Fruit fly (Drosophila melanogaster): Measurements from ENCODE around the gene hiro.

hiro gene

DNA sequence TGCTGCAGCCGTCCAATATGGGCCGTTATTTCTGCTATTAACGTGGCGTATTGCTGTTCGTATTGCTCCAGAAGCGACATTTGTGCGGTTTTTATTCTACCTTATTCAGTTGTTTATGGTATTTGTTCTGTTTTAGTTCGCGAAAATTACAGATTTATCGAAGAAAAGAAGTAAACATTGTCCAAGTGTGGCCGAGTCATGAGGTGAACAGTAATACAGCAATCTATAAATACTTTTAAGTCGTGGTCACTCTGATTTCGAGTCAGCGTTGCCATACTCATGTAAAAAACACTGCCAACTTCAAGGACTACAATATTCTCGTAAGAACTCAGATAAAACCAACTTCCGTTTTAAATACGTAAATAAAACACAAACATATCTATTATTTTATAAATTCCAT lies 4.9 kb upstream of the hiro start, which contains the start of gene Vti1a:
Gene Vti1a, minus strand, starts transcription at position 221 of the 400 bp plus-strand sequence.
- TF ChIP-seq CG6808 (GFP tag; optimal IDR thresholded peaks at IDR 0.05) (no peak), vri (GFP tag; optimal IDR thresholded peaks at IDR 0.05) (no peak), fkh (GFP tag; optimal IDR thresholded peaks at IDR 0.05) (peak; percentile 74), Met (GFP tag; optimal IDR thresholded peaks at IDR 0.05) (no peak), CG8119 (GFP tag; IDR thresholded peaks at IDR 0.05) (no peak), CG10669 (GFP tag; optimal IDR thresholded peaks at IDR 0.05) (no peak), Sox14 (GFP tag; optimal IDR thresholded peaks at IDR 0.05) (peak; percentile 45)

DNA sequence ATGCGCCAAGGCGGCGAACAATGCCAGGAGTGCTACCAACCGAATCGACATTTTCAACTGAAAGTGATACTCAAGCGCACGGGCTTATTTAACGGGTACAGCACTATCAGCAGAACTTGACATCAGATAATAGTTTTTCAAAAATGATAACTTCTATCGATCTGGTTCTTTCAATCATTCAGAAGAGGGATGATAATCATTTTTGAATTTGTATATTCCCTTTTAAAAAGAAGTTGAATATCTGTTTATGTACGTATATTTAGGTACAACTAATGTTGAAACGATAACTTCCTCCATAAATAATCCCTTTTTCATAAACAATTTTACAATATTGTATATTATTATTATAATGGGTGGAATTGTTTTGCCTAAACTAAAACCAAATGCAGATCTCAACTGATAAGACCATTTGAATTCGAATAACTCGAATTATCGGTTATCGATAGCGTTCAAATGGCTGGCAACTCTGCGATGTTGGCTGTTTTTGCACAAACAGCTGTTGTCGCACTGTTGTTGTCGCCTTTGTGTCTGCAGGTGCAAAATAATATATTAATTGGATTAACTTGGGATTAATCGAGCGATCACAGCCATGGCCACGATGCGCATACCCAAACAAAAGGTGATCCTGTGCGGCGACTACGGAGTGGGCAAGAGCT lies 2.4 kb upstream of the hiro start, which contains the start of the genes CG32483 and RabX6:
Gene CG32483, minus strand, starts transcription at position 51 of the 656 bp plus-strand sequence.
Gene RabX6, plus strand, starts transcription at position 487 of the 656 bp plus-strand sequence.
- TF ChIP-seq salr (GFP tag; optimal IDR thresholded peaks at IDR 0.05) (no peak), CG1621 (tag; optimal IDR thresholded peaks at IDR 0.05) (no peak), svp (GFP tag) (peak; percentile 24), cyc (GFP tag; optimal IDR thresholded peaks at IDR 0.05) (no peak), Sox14 (GFP tag; optimal IDR thresholded peaks at IDR 0.05) (peak; percentile 45)

DNA sequence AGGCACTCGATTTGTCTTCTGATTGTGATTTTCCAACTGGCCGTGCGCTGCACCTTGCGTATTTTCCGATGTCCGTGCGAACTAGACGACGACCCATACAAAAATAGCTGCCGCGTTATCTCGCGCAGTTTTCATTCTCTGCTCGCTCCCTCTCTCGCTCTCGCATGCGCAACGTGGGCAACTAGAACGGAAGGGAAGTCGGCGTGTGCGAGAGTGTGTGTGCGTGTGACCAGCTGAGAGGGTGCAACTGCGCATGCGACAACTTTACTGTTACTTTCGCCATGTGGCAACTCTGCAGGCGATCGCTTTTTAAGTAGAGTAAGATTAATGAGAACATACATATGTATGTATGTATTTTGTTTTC lies 2.3 kb downstream of the hiro start, which contains the start of gene ebd1:
Gene ebd1, minus strand, starts transcription at position 109 of the 364 bp plus-strand sequence.
- TF ChIP-seq CG3919 (GFP tag; optimal IDR thresholded peaks at IDR 0.05) (peak; percentile 16), Lpt (GFP tag; optimal IDR thresholded peaks at IDR 0.05) (no peak), CG16779 (tag; optimal IDR thresholded peaks at IDR 0.05) (peak; percentile 3), svp (GFP tag) (peak; percentile 84), Eip78C (GFP tag) (peak; percentile 36), fd85E (GFP tag; optimal IDR thresholded peaks at IDR 0.05) (no peak), CG1621 (tag; optimal IDR thresholded peaks at IDR 0.05) (peak; percentile 16), CG31627 (GFP tag; optimal IDR thresholded peaks at IDR 0.05) (no peak), salr (GFP tag; optimal IDR thresholded peaks at IDR 0.05) (no peak)

DNA sequence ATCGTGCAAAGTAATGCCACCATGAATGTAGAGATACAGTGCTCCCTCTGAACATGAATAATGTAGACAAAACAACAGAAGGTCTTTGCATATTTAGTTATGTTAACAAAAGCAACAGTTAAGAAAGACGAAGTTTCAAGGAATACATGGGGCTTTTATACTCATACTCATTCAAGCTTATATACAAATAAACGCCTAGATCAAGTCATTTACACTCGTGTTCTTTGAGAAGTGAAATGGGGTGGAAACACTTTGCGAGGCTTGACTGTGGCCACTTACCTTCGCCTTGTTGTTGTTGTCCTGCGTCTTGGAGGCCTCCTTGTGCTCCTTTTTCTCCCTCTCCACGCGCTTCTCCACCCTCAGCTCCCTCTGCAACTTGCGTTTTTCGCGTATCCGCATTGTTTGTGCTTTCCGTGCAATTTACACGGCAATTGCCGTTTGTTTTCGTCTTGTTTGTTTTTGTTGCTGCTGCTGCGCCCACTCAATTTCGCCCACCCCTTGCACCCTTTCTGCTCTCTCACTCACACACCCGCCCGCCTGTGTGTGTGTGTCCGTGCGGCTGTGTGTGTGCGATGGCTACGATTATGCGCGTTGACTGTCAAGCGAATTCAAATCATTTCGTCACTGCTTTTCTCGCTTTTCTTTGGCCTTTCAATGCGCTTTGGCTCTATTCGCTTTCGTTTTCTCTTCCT lies 2.9 kb downstream of the hiro start:
- TF ChIP-seq acj6 (GFP tag; optimal IDR thresholded peaks at IDR 0.05) = no peak
- peak; percentile 4 for TF ChIP-seq CG3032 (tag; optimal IDR thresholded peaks at IDR 0.05)
- TF ChIP-seq Met (GFP tag; optimal IDR thresholded peaks at IDR 0.05) = no peak
- TF ChIP-seq Eip78C (GFP tag) = peak; percentile 51
- TF ChIP-seq Eip75B (GFP tag; optimal IDR thresholded peaks at IDR 0.05) = no peak
- no peak for TF ChIP-seq dac (GFP tag; optimal IDR thresholded peaks at IDR 0.05)
- no peak for TF ChIP-seq fd85E (GFP tag; optimal IDR thresholded peaks at IDR 0.05)
- TF ChIP-seq Ets96B (tag; optimal IDR thresholded peaks at IDR 0.05) = peak; percentile 19
- no peak for TF ChIP-seq CG34406 (GFP tag; optimal IDR thresholded peaks at IDR 0.05)
- peak; percentile 35; the same call in 1 of the 3 replicates for TF ChIP-seq CG6163 (GFP tag; IDR thresholded peaks at IDR 0.05)
- peak in 1 of 2 experiments; percentile 3 for TF ChIP-seq salr (GFP tag; optimal IDR thresholded peaks at IDR 0.05)
- TF ChIP-seq eg (GFP tag; IDR thresholded peaks at IDR 0.05) = 0 out of 3 replicates have a peak, but pooled peaks have one; percentile 17
- peak; percentile 24 for TF ChIP-seq fkh (GFP tag; optimal IDR thresholded peaks at IDR 0.05)
- no peak for TF ChIP-seq Eip93F (GFP tag; optimal IDR thresholded peaks at IDR 0.05)
- peak; percentile 15 for TF ChIP-seq fd59A (GFP tag; optimal IDR thresholded peaks at IDR 0.05)
- TF ChIP-seq spab (GFP tag; optimal IDR thresholded peaks at IDR 0.05) = no peak
- no peak for TF ChIP-seq CG1621 (tag; optimal IDR thresholded peaks at IDR 0.05)
- peak; percentile 16 for TF ChIP-seq CG16779 (tag; optimal IDR thresholded peaks at IDR 0.05)
- no peak for TF ChIP-seq CG3919 (GFP tag; optimal IDR thresholded peaks at IDR 0.05)
- TF ChIP-seq CG6276 (GFP tag; optimal IDR thresholded peaks at IDR 0.05) = no peak

DNA sequence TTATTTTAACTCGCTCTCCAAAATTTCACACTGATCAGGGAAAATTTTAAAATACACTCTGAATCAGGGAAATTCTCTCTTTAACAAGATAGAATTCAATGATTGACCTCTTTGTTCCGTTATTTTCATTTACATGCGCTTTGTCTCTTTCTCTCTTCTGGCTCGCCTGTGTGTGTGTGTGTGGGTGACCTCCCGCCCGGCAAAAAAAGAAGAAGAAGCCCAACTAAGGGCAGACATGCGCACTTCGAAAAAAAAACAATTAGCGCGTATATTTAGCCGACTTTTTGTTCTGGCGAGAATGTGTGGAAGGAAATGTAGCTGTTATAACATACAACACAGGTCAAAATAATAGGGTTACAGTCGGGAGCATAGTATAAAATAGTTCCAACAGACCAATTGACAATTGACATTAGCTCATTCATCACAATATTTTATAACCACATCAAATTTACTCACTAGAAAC lies 5.3 kb downstream of the hiro start, which contains the start of gene CG3386:
Gene CG3386, minus strand, starts transcription at position 51 of the 463 bp plus-strand sequence.
- TF ChIP-seq Eip78C (GFP tag) (peak; percentile 65), CG11762 (GFP tag; optimal IDR thresholded peaks at IDR 0.05; ENCODE audit: insufficient read depth) (no peak), Eip75B (GFP tag; optimal IDR thresholded peaks at IDR 0.05) (no peak), dac (GFP tag; optimal IDR thresholded peaks at IDR 0.05) (no peak), CG8119 (GFP tag; IDR thresholded peaks at IDR 0.05) (no peak), Sox102F (GFP tag; optimal IDR thresholded peaks at IDR 0.05) (no peak), Smox (GFP tag; optimal IDR thresholded peaks at IDR 0.05) (no peak), Ets21C (GFP tag; optimal IDR thresholded peaks at IDR 0.05) (no peak), dsx (GFP tag; optimal IDR thresholded peaks at IDR 0.05; ENCODE audit: poor library complexity, severe bottlenecking) (peak; percentile 13), CG3032 (tag; optimal IDR thresholded peaks at IDR 0.05) (no peak), ss (GFP tag; optimal IDR thresholded peaks at IDR 0.05) (peak; percentile 63 to 85), cyc (GFP tag; optimal IDR thresholded peaks at IDR 0.05) (no peak), CG9139 (GFP tag; optimal IDR thresholded peaks at IDR 0.05) (no peak), Met (GFP tag; optimal IDR thresholded peaks at IDR 0.05) (no peak), CG8319 (GFP tag; optimal IDR thresholded peaks at IDR 0.05) (peak; percentile 58), vri (GFP tag; optimal IDR thresholded peaks at IDR 0.05) (no peak), CG15336 (GFP tag; IDR thresholded peaks at IDR 0.05) (peak; percentile 17; the same call in 1 of the 2 replicates), CG7368 (GFP tag; optimal IDR thresholded peaks at IDR 0.05) (no peak)
